Worm (Caenorhabditis elegans) whole organism, L4/young adult: ENCODE measurements around the gene nlp-63.

Experiments
- W03F9.2 ChIP-seq: fragments of 150-350 bp; optimal IDR thresholded peaks from 2 replicates; lab custom pipeline; 2014; ENCODE audit warnings: missing biosample characterization, missing genetic modification characterization
- dao-5 ChIP-seq: sonication (generic microtip); optimal IDR thresholded peaks from 2 replicates; lab custom pipeline; 2016; ENCODE audit warnings: missing genotype, missing genetic modification characterization, moderate library complexity, missing compliant biosample characterization
- him-1 ChIP-seq: sonication (generic microtip); optimal IDR thresholded peaks from 2 replicates; lab custom pipeline; 2016; ENCODE audit warnings: missing genotype, missing genetic modification reagents, missing genetic modification characterization, missing compliant biosample characterization

ce11 chrII:10168905-10169782 lies 13.9 kb downstream of the nlp-63 start, which contains the start of gene daf-19:
- TF ChIP-seq him-1 (tag; lab: Kevin White, UChicago) (peak; percentile 35), W03F9.2 (tag; lab: Kevin White, UChicago) (no peak), dao-5 (tag; lab: Kevin White, UChicago) (no peak)
